Fruit fly (Drosophila melanogaster) whole organism, adult: Measurements from ENCODE around the gene Nepl19.
A peak's percentile ranks its signal among the peaks of the same experiment; 100 is the strongest.

ENCODE experiments used
- CG11617 ChIP-seq: fragments of 200-800 bp; sonication (Bioruptor generic); optimal IDR thresholded peaks from 2 replicates; lab custom pipeline; 2017; ENCODE audit warnings: mild to moderate bottlenecking, missing biosample characterization, missing genetic modification reagents, missing genetic modification characterization
- CG12768 ChIP-seq: fragments of 200-800 bp; sonication (Bioruptor generic); optimal IDR thresholded peaks from 2 replicates; lab custom pipeline; 2017; ENCODE audit warnings: missing biosample characterization, missing genetic modification characterization, mild to moderate bottlenecking, moderate library complexity, missing genetic modification reagents
- CG14711 ChIP-seq: fragments of 200-800 bp; sonication (Bioruptor generic); optimal IDR thresholded peaks from 2 replicates; lab custom pipeline; 2018; ENCODE audit warnings: missing biosample characterization, mild to moderate bottlenecking, missing genetic modification characterization, moderate library complexity
- CG1620 ChIP-seq: fragments of 200-800 bp; sonication (Bioruptor generic); optimal IDR thresholded peaks from 2 replicates; lab custom pipeline; 2016; ENCODE audit warnings: missing biosample characterization, missing genetic modification characterization
- CG33017 ChIP-seq: fragments of 200-800 bp; sonication (Bioruptor generic); optimal IDR thresholded peaks from 2 replicates; lab custom pipeline; 2018; ENCODE audit warnings: missing biosample characterization, mild to moderate bottlenecking, missing genetic modification characterization, moderate library complexity
- CG7045 ChIP-seq: fragments of 200-800 bp; sonication (Bioruptor generic); optimal IDR thresholded peaks from 2 replicates; lab custom pipeline; 2017; ENCODE audit warnings: missing biosample characterization, mild to moderate bottlenecking, missing genetic modification characterization
- Clk ChIP-seq: fragments of 200-800 bp; sonication (Bioruptor generic); optimal IDR thresholded peaks from 2 replicates; lab custom pipeline; 2017; ENCODE audit warnings: missing biosample characterization, missing genetic modification characterization
- cnc ChIP-seq, 2 experiments: fragments of >200 bp; optimal IDR thresholded peaks; 2 replicates each; lab custom pipeline; 2017
- kay ChIP-seq: fragments of 200-800 bp; sonication (Bioruptor generic); peaks from one replicate; lab custom pipeline; 2016; ENCODE audit warnings: missing biosample characterization, missing genetic modification characterization, borderline replicate concordance
- tj ChIP-seq: fragments of 200-800 bp; sonication (Bioruptor generic); optimal IDR thresholded peaks from 3 replicates; lab custom pipeline; 2017; ENCODE audit warnings: missing biosample characterization, mild to moderate bottlenecking, missing genetic modification characterization, moderate library complexity

dm6 chr3R:28858241-28858647, 21.7 kb downstream of the Nepl19 start:
- no peak for TF ChIP-seq CG14711
- TF ChIP-seq kay (GFP tag; lab: Kevin White, UChicago) = no peak
- TF ChIP-seq CG7045 (GFP tag; lab: Kevin White, UChicago) = no peak
- TF ChIP-seq tj = peak; percentile 27
- TF ChIP-seq Clk (GFP tag; lab: Kevin White, UChicago) = no peak
- TF ChIP-seq CG11617 (GFP tag; lab: Kevin White, UChicago) = no peak
- no peak for TF ChIP-seq CG33017 (tag; lab: Kevin White, UChicago)
- no peak for TF ChIP-seq CG1620 (GFP tag; lab: Kevin White, UChicago)
- TF ChIP-seq CG12768 (GFP tag; lab: Kevin White, UChicago) = no peak
- no peak for TF ChIP-seq cnc (optimal IDR thresholded peaks at IDR 0.05; lab: Kevin White, UChicago)
